Worm (Caenorhabditis elegans) whole organism, early embryonic: ENCODE data around the gene C49A9.9.

ENCODE experiments used
- ama-1 ChIP-seq: fragments of 150-350 bp; optimal IDR thresholded peaks from 2 replicates; lab custom pipeline; 2014
- hmg-4 ChIP-seq: fragments of 200-800 bp; sonication (Bioruptor generic); optimal IDR thresholded peaks from 2 replicates; lab custom pipeline; 2018; ENCODE audit warnings: mild to moderate bottlenecking, missing genetic modification characterization, missing compliant biosample characterization
- hnd-1 ChIP-seq: sonication (generic microtip); optimal IDR thresholded peaks from 2 replicates; lab custom pipeline; 2016; ENCODE audit warnings: missing genetic modification characterization, missing compliant biosample characterization
- pes-1 ChIP-seq: fragments of 200-800 bp; sonication (Bioruptor generic); IDR thresholded peaks from 2 replicates; pipeline ENCODE4 v1.3.6; 2022; ENCODE audit warnings: missing genetic modification reagents, missing genetic modification characterization, missing compliant biosample characterization

DNA sequence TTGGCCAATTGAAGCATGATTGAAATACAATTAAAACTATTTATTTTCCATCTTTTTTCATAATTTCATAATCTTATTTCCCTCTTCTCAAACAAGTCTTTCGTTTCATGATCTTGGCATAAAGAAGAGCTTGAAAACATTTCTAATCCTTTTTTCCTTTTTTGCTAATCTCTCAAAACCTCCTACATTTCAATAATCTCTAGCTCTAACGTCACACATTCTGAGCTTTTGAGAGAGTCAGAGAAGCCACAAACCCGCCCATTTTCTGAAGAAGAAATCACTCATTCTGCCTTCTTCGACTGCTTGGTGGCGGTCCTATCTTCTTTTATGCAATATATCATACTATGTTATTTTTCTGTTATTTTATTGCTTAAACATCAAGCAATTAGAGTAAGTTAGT is 32.4 kb downstream of the C49A9.9 start, which contains the start of gene F58F9.1:
- no peak for TF ChIP-seq ama-1 (lab: Kevin White, UChicago)
- TF ChIP-seq hnd-1 (tag; lab: Kevin White, UChicago) = no peak
- TF ChIP-seq hmg-4 (GFP tag; lab: Kevin White, UChicago) = no peak
- no peak for TF ChIP-seq pes-1 (GFP tag; lab: Robert Waterston, UW)
